Fruit fly (Drosophila melanogaster) whole organism, prepupa: ENCODE data around the gene CG15814.
A peak's percentile ranks its signal among the peaks of the same experiment; 100 is the strongest.

Source experiments
- Blimp-1 ChIP-seq: fragments of 200-800 bp; sonication (Bioruptor generic); optimal IDR thresholded peaks from 3 replicates; lab custom pipeline; 2017; ENCODE audit warnings: missing biosample characterization, missing genetic modification characterization, mild to moderate bottlenecking, moderate library complexity, missing genetic modification reagents
- CG10669 ChIP-seq: fragments of 200-800 bp; sonication (Bioruptor generic); optimal IDR thresholded peaks from 3 replicates; lab custom pipeline; 2018; ENCODE audit warnings: missing biosample characterization, mild to moderate bottlenecking, missing genetic modification characterization, moderate library complexity
- CG11762 ChIP-seq: fragments of 200-800 bp; sonication (Bioruptor generic); optimal IDR thresholded peaks from 3 replicates; lab custom pipeline; 2016; ENCODE audit warnings: missing biosample characterization, missing genetic modification characterization; ENCODE audit not compliant: insufficient read depth
- CG11902 ChIP-seq: fragments of 200-800 bp; sonication (Bioruptor generic); optimal IDR thresholded peaks from 3 replicates; lab custom pipeline; 2016; ENCODE audit warnings: missing biosample characterization, missing genetic modification characterization
- CG15336 ChIP-seq: fragments of 200-800 bp; sonication (Bioruptor generic); IDR thresholded peaks from 2 replicates; pipeline ENCODE4 v1.3.6; 2022; ENCODE audit warnings: missing biosample characterization, missing genetic modification characterization
- CG16779 ChIP-seq: fragments of 200-800 bp; sonication (Bioruptor generic); optimal IDR thresholded peaks from 3 replicates; lab custom pipeline; 2017; ENCODE audit warnings: missing biosample characterization, mild to moderate bottlenecking, missing genetic modification characterization
- CG3032 ChIP-seq: fragments of 200-800 bp; optimal IDR thresholded peaks from 2 replicates; lab custom pipeline; 2019; ENCODE audit warnings: missing biosample characterization, mild to moderate bottlenecking, missing genetic modification characterization, moderate library complexity
- CG32006 ChIP-seq: fragments of 200-800 bp; sonication (Bioruptor generic); optimal IDR thresholded peaks from 3 replicates; lab custom pipeline; 2017; ENCODE audit warnings: missing biosample characterization, mild to moderate bottlenecking, missing genetic modification characterization
- CG34406 ChIP-seq: fragments of 200-800 bp; sonication (Bioruptor generic); optimal IDR thresholded peaks from 3 replicates; lab custom pipeline; 2016; ENCODE audit warnings: missing biosample characterization, missing genetic modification characterization
- CG3919 ChIP-seq: fragments of 200-800 bp; sonication (Bioruptor generic); optimal IDR thresholded peaks from 3 replicates; lab custom pipeline; 2016; ENCODE audit warnings: missing biosample characterization, missing genetic modification characterization
- CG4318 ChIP-seq: fragments of 200-800 bp; sonication (Bioruptor generic); optimal IDR thresholded peaks from 3 replicates; lab custom pipeline; 2017; ENCODE audit warnings: missing biosample characterization, mild to moderate bottlenecking, missing genetic modification characterization
- CG6163 ChIP-seq: fragments of 200-800 bp; sonication (Bioruptor generic); IDR thresholded peaks from 3 replicates; pipeline ENCODE4 v1.3.6; 2022; ENCODE audit warnings: missing biosample characterization, missing genetic modification characterization
- CG6276 ChIP-seq: fragments of 200-800 bp; sonication (Bioruptor generic); optimal IDR thresholded peaks from 2 replicates; lab custom pipeline; 2017; ENCODE audit warnings: missing biosample characterization, mild to moderate bottlenecking, missing genetic modification characterization
- CG6792 ChIP-seq: fragments of 200-800 bp; sonication (Bioruptor generic); optimal IDR thresholded peaks from 3 replicates; lab custom pipeline; 2016; ENCODE audit warnings: missing biosample characterization, missing genetic modification characterization
- CG6854 ChIP-seq: fragments of 200-800 bp; sonication (Bioruptor generic); optimal IDR thresholded peaks from 2 replicates; lab custom pipeline; 2017; ENCODE audit warnings: missing biosample characterization, mild to moderate bottlenecking, missing genetic modification characterization
- CG8632 ChIP-seq: fragments of 200-800 bp; sonication (Bioruptor generic); optimal IDR thresholded peaks from 3 replicates; lab custom pipeline; 2016; ENCODE audit warnings: missing biosample characterization, missing genetic modification characterization
- Eip78C ChIP-seq: fragments of 200-800 bp; sonication (Bioruptor generic); peaks from one replicate; lab custom pipeline; 2016; ENCODE audit warnings: missing biosample characterization, missing genetic modification characterization
- Eip93F ChIP-seq: fragments of 200-800 bp; sonication (Bioruptor generic); optimal IDR thresholded peaks from 2 replicates; lab custom pipeline; 2016; ENCODE audit warnings: missing biosample characterization, mild to moderate bottlenecking, missing genetic modification characterization
- Ets21C ChIP-seq: fragments of 200-800 bp; sonication (Bioruptor generic); optimal IDR thresholded peaks from 3 replicates; lab custom pipeline; 2016; ENCODE audit warnings: missing biosample characterization, missing genetic modification characterization
- Ets96B ChIP-seq: fragments of 200-800 bp; optimal IDR thresholded peaks from 2 replicates; lab custom pipeline; 2019; ENCODE audit warnings: missing biosample characterization, mild to moderate bottlenecking, missing genetic modification characterization, moderate library complexity
- Hr4 ChIP-seq: fragments of 200-800 bp; sonication (Bioruptor generic); optimal IDR thresholded peaks from 3 replicates; lab custom pipeline; 2016; ENCODE audit warnings: missing biosample characterization, missing genetic modification characterization
- Lpt ChIP-seq: fragments of 200-800 bp; sonication (Bioruptor generic); optimal IDR thresholded peaks from 3 replicates; lab custom pipeline; 2016; ENCODE audit warnings: missing biosample characterization, missing genetic modification characterization
- Met ChIP-seq: fragments of 200-800 bp; sonication (Bioruptor generic); optimal IDR thresholded peaks from 3 replicates; lab custom pipeline; 2016; ENCODE audit warnings: missing biosample characterization, missing genetic modification characterization
- OdsH ChIP-seq: fragments of 200-800 bp; sonication (Bioruptor generic); optimal IDR thresholded peaks from 3 replicates; lab custom pipeline; 2016; ENCODE audit warnings: missing biosample characterization, missing genetic modification characterization
- Smox ChIP-seq: fragments of 200-800 bp; sonication (Bioruptor generic); optimal IDR thresholded peaks from 3 replicates; lab custom pipeline; 2016; ENCODE audit warnings: missing biosample characterization, missing genetic modification characterization
- Sox102F ChIP-seq: fragments of 200-800 bp; sonication (Bioruptor generic); optimal IDR thresholded peaks from 2 replicates; lab custom pipeline; 2016; ENCODE audit warnings: missing biosample characterization, mild to moderate bottlenecking, missing genetic modification characterization
- Sox14 ChIP-seq: fragments of 200-800 bp; sonication (Bioruptor generic); optimal IDR thresholded peaks from 3 replicates; lab custom pipeline; 2016; ENCODE audit warnings: missing biosample characterization, missing genetic modification characterization
- achi ChIP-seq: fragments of 200-800 bp; sonication (Bioruptor generic); optimal IDR thresholded peaks from 3 replicates; lab custom pipeline; 2016; ENCODE audit warnings: missing biosample characterization, missing genetic modification characterization
- acj6 ChIP-seq: fragments of 200-800 bp; sonication (Bioruptor generic); optimal IDR thresholded peaks from 3 replicates; lab custom pipeline; 2016; ENCODE audit warnings: missing biosample characterization, missing genetic modification characterization
- dac ChIP-seq: fragments of 200-800 bp; sonication (Bioruptor generic); optimal IDR thresholded peaks from 2 replicates; lab custom pipeline; 2017; ENCODE audit warnings: missing biosample characterization, mild to moderate bottlenecking, missing genetic modification characterization
- dsx ChIP-seq: fragments of 200-800 bp; optimal IDR thresholded peaks from 3 replicates; lab custom pipeline; 2019; ENCODE audit warnings: missing biosample characterization, mild to moderate bottlenecking, missing genetic modification characterization, moderate library complexity; ENCODE audit not compliant: poor library complexity, severe bottlenecking
- eg ChIP-seq: fragments of 200-800 bp; sonication (Bioruptor generic); IDR thresholded peaks from 3 replicates; pipeline ENCODE4 v1.3.6; 2022; ENCODE audit warnings: missing biosample characterization, missing genetic modification characterization
- esn ChIP-seq: fragments of 200-800 bp; sonication (Bioruptor generic); optimal IDR thresholded peaks from 2 replicates; lab custom pipeline; 2016; ENCODE audit warnings: missing biosample characterization, mild to moderate bottlenecking, missing genetic modification characterization, moderate library complexity
- fd59A ChIP-seq: fragments of 200-800 bp; sonication (Bioruptor generic); optimal IDR thresholded peaks from 2 replicates; lab custom pipeline; 2017; ENCODE audit warnings: missing biosample characterization, mild to moderate bottlenecking, missing genetic modification characterization, missing genetic modification reagents
- fd85E ChIP-seq: fragments of 200-800 bp; sonication (Bioruptor generic); optimal IDR thresholded peaks from 3 replicates; lab custom pipeline; 2016; ENCODE audit warnings: missing biosample characterization, missing genetic modification characterization
- fkh ChIP-seq: fragments of 200-800 bp; sonication (Bioruptor generic); optimal IDR thresholded peaks from 3 replicates; lab custom pipeline; 2017; ENCODE audit warnings: missing biosample characterization, mild to moderate bottlenecking, missing genetic modification characterization, moderate library complexity
- net ChIP-seq: fragments of 200-800 bp; sonication (Bioruptor generic); optimal IDR thresholded peaks from 3 replicates; lab custom pipeline; 2016; ENCODE audit warnings: missing biosample characterization, missing genetic modification characterization
- pdm3 ChIP-seq: fragments of 200-800 bp; sonication (Bioruptor generic); optimal IDR thresholded peaks from 3 replicates; lab custom pipeline; 2016; ENCODE audit warnings: missing biosample characterization, missing genetic modification characterization
- salr ChIP-seq, 2 experiments: fragments of 200-800 bp; sonication (Bioruptor generic); optimal IDR thresholded peaks; 3 replicates each; lab custom pipeline; 2016 to 2018; ENCODE audit warnings: missing biosample characterization in 2 of 2, missing genetic modification characterization in 2 of 2, mild to moderate bottlenecking in 1 of 2
- spab ChIP-seq: fragments of 200-800 bp; sonication (Bioruptor generic); optimal IDR thresholded peaks from 2 replicates; lab custom pipeline; 2017; ENCODE audit warnings: missing biosample characterization, mild to moderate bottlenecking, missing genetic modification characterization, missing genetic modification reagents
- ss ChIP-seq, 2 experiments: fragments of 200-800 bp; sonication (Bioruptor generic); optimal IDR thresholded peaks; 2 replicates in 1 of 2; 3 replicates in 1 of 2; lab custom pipeline; 2017 to 2018; ENCODE audit warnings: mild to moderate bottlenecking in 2 of 2, missing biosample characterization in 2 of 2, missing genetic modification characterization in 2 of 2, moderate library complexity in 1 of 2
- svp ChIP-seq: fragments of 200-800 bp; sonication (Bioruptor generic); peaks from one replicate; lab custom pipeline; 2016; ENCODE audit warnings: missing biosample characterization, missing genetic modification characterization
- topi ChIP-seq: fragments of 200-800 bp; sonication (Bioruptor generic); optimal IDR thresholded peaks from 3 replicates; lab custom pipeline; 2016; ENCODE audit warnings: missing biosample characterization, missing genetic modification characterization
- vri ChIP-seq: fragments of 200-800 bp; sonication (Bioruptor generic); optimal IDR thresholded peaks from 3 replicates; lab custom pipeline; 2016; ENCODE audit warnings: missing biosample characterization, mild to moderate bottlenecking, missing genetic modification characterization

Gene CG15814

dm6 chrX:17878632-17879033 is 28.5 kb upstream of the CG15814 start (continued):
- TF ChIP-seq CG3919 (GFP tag; lab: Kevin White, UChicago) (no peak), ss (GFP tag; optimal IDR thresholded peaks at IDR 0.05; lab: Kevin White, UChicago) (peak; percentile 68), Ets21C (GFP tag; lab: Kevin White, UChicago) (no peak), CG8632 (GFP tag; lab: Kevin White, UChicago) (no peak), pdm3 (GFP tag; lab: Kevin White, UChicago) (no peak), achi (GFP tag; lab: Kevin White, UChicago) (no peak), Sox14 (no peak), fd85E (GFP tag; lab: Kevin White, UChicago) (peak; percentile 46), fd59A (GFP tag; lab: Kevin White, UChicago) (no peak), Eip93F (GFP tag; lab: Kevin White, UChicago) (peak; percentile 29), CG15336 (GFP tag; lab: Robert Waterston, UW) (peak; percentile 55; the same call in 1 of the 2 replicates), CG16779 (tag; lab: Kevin White, UChicago) (peak; percentile 25), esn (GFP tag; lab: Kevin White, UChicago) (no peak), CG6276 (GFP tag; lab: Kevin White, UChicago) (peak; percentile 11), CG10669 (GFP tag; lab: Kevin White, UChicago) (no peak), dac (GFP tag; lab: Kevin White, UChicago) (no peak), salr (GFP tag; optimal IDR thresholded peaks at IDR 0.05; lab: Kevin White, UChicago) (no peak), spab (GFP tag; lab: Kevin White, UChicago) (no peak), net (GFP tag; lab: Kevin White, UChicago) (no peak), svp (peak; percentile 94), CG6854 (peak; percentile 42), acj6 (GFP tag; lab: Kevin White, UChicago) (no peak), OdsH (GFP tag; lab: Kevin White, UChicago) (no peak), Lpt (GFP tag; lab: Kevin White, UChicago) (no peak), CG4318 (GFP tag; lab: Kevin White, UChicago) (no peak)

- TF ChIP-seq Sox14 (peak; percentile 26), CG6163 (GFP tag; lab: Robert Waterston, UW) (0 out of 3 replicates have a peak, but pooled peaks have one; percentile 14), CG6792 (GFP tag; lab: Kevin White, UChicago) (peak; percentile 19), eg (GFP tag; lab: Robert Waterston, UW) (0 out of 3 replicates have a peak, but pooled peaks have one; percentile 31), spab (GFP tag; lab: Kevin White, UChicago) (no peak)
Observed at dm6 chrX:17877974-17878373, 27.8 kb upstream of the CG15814 start.

- TF ChIP-seq ss (GFP tag; optimal IDR thresholded peaks at IDR 0.05; lab: Kevin White, UChicago) (peak in 1 of 2 experiments; percentile 4), Eip78C (GFP tag; lab: Kevin White, UChicago) (peak; percentile 7), Ets21C (GFP tag; lab: Kevin White, UChicago) (no peak), fkh (GFP tag; lab: Kevin White, UChicago) (peak; percentile 15), svp (peak; percentile 30), dsx (GFP tag; lab: Kevin White, UChicago) (peak; percentile 73), CG11902 (GFP tag; lab: Kevin White, UChicago) (no peak)
Observed at dm6 chrX:17876518-17876917, 26.4 kb upstream of the CG15814 start.

- no peak for TF ChIP-seq salr (GFP tag; optimal IDR thresholded peaks at IDR 0.05; lab: Kevin White, UChicago)
- TF ChIP-seq CG3032, result no peak
- no peak for TF ChIP-seq Sox102F (GFP tag; lab: Kevin White, UChicago)
- no peak for TF ChIP-seq CG6854
- no peak for TF ChIP-seq CG6792 (GFP tag; lab: Kevin White, UChicago)
- TF ChIP-seq Smox (GFP tag; lab: Kevin White, UChicago), result peak; percentile 33
- TF ChIP-seq CG11902 (GFP tag; lab: Kevin White, UChicago), result no peak
- TF ChIP-seq svp, result peak; percentile 58
- no peak for TF ChIP-seq Ets96B (tag; lab: Kevin White, UChicago)
- no peak for TF ChIP-seq Lpt (GFP tag; lab: Kevin White, UChicago)
- no peak for TF ChIP-seq vri (GFP tag; lab: Kevin White, UChicago)
- no peak for TF ChIP-seq Hr4 (GFP tag; lab: Kevin White, UChicago)
- no peak for TF ChIP-seq ss (GFP tag; optimal IDR thresholded peaks at IDR 0.05; lab: Kevin White, UChicago)
- no peak for TF ChIP-seq pdm3 (GFP tag; lab: Kevin White, UChicago)
- no peak for TF ChIP-seq topi (GFP tag; lab: Kevin White, UChicago)
- no peak for TF ChIP-seq net (GFP tag; lab: Kevin White, UChicago)
- no peak for TF ChIP-seq CG8632 (GFP tag; lab: Kevin White, UChicago)
- no peak for TF ChIP-seq CG11762 (GFP tag; lab: Kevin White, UChicago)
- no peak for TF ChIP-seq fd85E (GFP tag; lab: Kevin White, UChicago)
- TF ChIP-seq CG32006 (GFP tag; lab: Kevin White, UChicago), result no peak
- peak; percentile 32 for TF ChIP-seq Met
- TF ChIP-seq Blimp-1 (GFP tag; lab: Kevin White, UChicago), result no peak
- TF ChIP-seq CG34406, result no peak
Observed at dm6 chrX:17875695-17876094, 25.6 kb upstream of the CG15814 start.
